Worm (Caenorhabditis elegans) whole organism, mixed stage, embryonic: Measurements from ENCODE around the gene srb-19.

Source experiments
- elt-3 ChIP-seq: fragments of 150-350 bp; optimal IDR thresholded peaks from 2 replicates; lab custom pipeline; 2014; ENCODE audit warnings: missing biosample characterization, missing genetic modification characterization
- lin-13 ChIP-seq: fragments of 150-350 bp; optimal IDR thresholded peaks from 2 replicates; lab custom pipeline; 2014; ENCODE audit warnings: missing biosample characterization, missing genetic modification characterization
- nhr-28 ChIP-seq: fragments of 150-350 bp; optimal IDR thresholded peaks from 2 replicates; lab custom pipeline; 2014; ENCODE audit warnings: missing biosample characterization, missing genetic modification characterization
- sem-2 ChIP-seq: fragments of 200-800 bp; sonication (Bioruptor generic); optimal IDR thresholded peaks from 2 replicates; lab custom pipeline; 2018; ENCODE audit warnings: mild to moderate bottlenecking, missing genetic modification characterization, missing compliant biosample characterization
- unc-39 ChIP-seq: fragments of 150-350 bp; optimal IDR thresholded peaks from 2 replicates; lab custom pipeline; 2014; ENCODE audit warnings: missing biosample characterization, missing genetic modification characterization
- unc-62 ChIP-seq: fragments of 150-350 bp; optimal IDR thresholded peaks from 2 replicates; lab custom pipeline; 2014; ENCODE audit warnings: missing biosample characterization, missing genetic modification reagents, missing genetic modification characterization

ce11 chrV:7523392-7523791 is 3.4 kb upstream of the srb-19 start, which contains the start of gene C54F6.6:
- no peak for TF ChIP-seq unc-39
- no peak for TF ChIP-seq nhr-28 (tag; lab: Kevin White, UChicago)
- no peak for TF ChIP-seq sem-2 (GFP tag; lab: Kevin White, UChicago)
- TF ChIP-seq lin-13 (tag; lab: Kevin White, UChicago) = no peak
- no peak for TF ChIP-seq unc-62 (GFP tag; lab: Kevin White, UChicago)
- no peak for TF ChIP-seq elt-3 (tag; lab: Kevin White, UChicago)
